Fruit fly (Drosophila melanogaster): ENCODE data around the gene MED30.

DNA sequence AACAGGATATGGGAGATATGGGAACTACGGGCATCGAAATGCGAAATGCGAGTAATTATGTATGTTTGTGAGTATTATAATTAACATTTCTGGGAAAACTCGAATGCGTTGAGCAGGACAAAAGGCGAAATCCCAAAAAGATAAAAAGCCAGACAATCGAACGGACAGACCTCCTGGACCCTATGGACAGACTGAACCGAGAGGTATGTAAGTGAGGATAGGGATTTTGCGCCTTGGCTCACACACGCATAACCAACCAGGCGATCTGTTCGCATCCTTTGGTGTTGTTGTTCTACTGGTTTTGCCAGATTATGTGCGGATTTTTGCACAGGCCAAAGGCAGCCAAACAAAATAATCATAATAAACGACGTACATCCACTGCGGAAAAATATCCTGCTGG lies 36.0 kb downstream of the MED30 start:
- no peak for TF ChIP-seq CTCF (optimal IDR thresholded peaks at IDR 0.05)
- TF ChIP-seq CG8478 (optimal IDR thresholded peaks at IDR 0.05), result no peak
